Worm (Caenorhabditis elegans) whole organism, L1 larva: ENCODE measurements around the gene F12A10.6.
"Not testable (repeated sequence)": the region's sequence is repeated elsewhere in the genome, so short reads cannot be mapped to it uniquely, and the experiment has no call there.

Experiments
- aly-2 ChIP-seq: fragments of 150-350 bp; optimal IDR thresholded peaks from 2 replicates; lab custom pipeline; 2014; ENCODE audit warnings: missing biosample characterization, missing genetic modification characterization
- ceh-82 ChIP-seq, 3 experiments: fragments of 150-350 bp in 1 of 3; sonication (generic microtip) in 2 of 3; optimal IDR thresholded peaks; 2 replicates each; lab custom pipeline; 2014 to 2017; ENCODE audit warnings: missing biosample characterization in 3 of 3, missing genetic modification characterization in 3 of 3
- ceh-88 ChIP-seq: fragments of 200-800 bp; sonication (Bioruptor generic); IDR thresholded peaks from 2 replicates; pipeline ENCODE4 v1.3.6; 2022; ENCODE audit warnings: missing genetic modification characterization, missing compliant biosample characterization
- ces-1 ChIP-seq: fragments of 150-350 bp; optimal IDR thresholded peaks from 2 replicates; lab custom pipeline; 2014; ENCODE audit warnings: missing biosample characterization, missing genetic modification reagents, missing genetic modification characterization
- dpl-1 ChIP-seq, 3 experiments: fragments of 150-350 bp in 2 of 3; sonication (generic microtip) in 1 of 3; optimal IDR thresholded peaks; 2 replicates each; lab custom pipeline; 2014 to 2017; ENCODE audit warnings: missing biosample characterization in 3 of 3, missing genetic modification characterization in 3 of 3, missing genetic modification reagents in 3 of 3
- lsy-2 ChIP-seq, 2 experiments: fragments of 150-350 bp; optimal IDR thresholded peaks; 2 replicates each; lab custom pipeline; 2014; ENCODE audit warnings: missing biosample characterization in 2 of 2, missing genetic modification characterization in 2 of 2
- nhr-237 ChIP-seq: fragments of 150-350 bp; optimal IDR thresholded peaks from 2 replicates; lab custom pipeline; 2014; ENCODE audit warnings: missing biosample characterization, missing genetic modification characterization
- nhr-76 ChIP-seq: sonication (generic microtip); optimal IDR thresholded peaks from 2 replicates; lab custom pipeline; 2017; ENCODE audit warnings: missing biosample characterization, missing genetic modification characterization
- pqm-1 ChIP-seq: sonication (generic microtip); optimal IDR thresholded peaks from 3 replicates; lab custom pipeline; 2017; ENCODE audit warnings: missing biosample characterization, missing genetic modification characterization
- skn-1 ChIP-seq: fragments of 150-350 bp; optimal IDR thresholded peaks from 2 replicates; lab custom pipeline; 2014; ENCODE audit warnings: missing biosample characterization, missing genetic modification characterization
- sup-37 ChIP-seq: fragments of 200-800 bp; sonication (Bioruptor generic); optimal IDR thresholded peaks from 2 replicates; lab custom pipeline; 2018; ENCODE audit warnings: mild to moderate bottlenecking, missing genetic modification characterization, missing compliant biosample characterization
- tbx-2 ChIP-seq: sonication (generic microtip); optimal IDR thresholded peaks from 2 replicates; lab custom pipeline; 2016; ENCODE audit warnings: missing genetic modification characterization, missing compliant biosample characterization
- zag-1 ChIP-seq: fragments of 150-350 bp; optimal IDR thresholded peaks from 2 replicates; lab custom pipeline; 2014; ENCODE audit warnings: missing biosample characterization, missing genetic modification characterization

DNA sequence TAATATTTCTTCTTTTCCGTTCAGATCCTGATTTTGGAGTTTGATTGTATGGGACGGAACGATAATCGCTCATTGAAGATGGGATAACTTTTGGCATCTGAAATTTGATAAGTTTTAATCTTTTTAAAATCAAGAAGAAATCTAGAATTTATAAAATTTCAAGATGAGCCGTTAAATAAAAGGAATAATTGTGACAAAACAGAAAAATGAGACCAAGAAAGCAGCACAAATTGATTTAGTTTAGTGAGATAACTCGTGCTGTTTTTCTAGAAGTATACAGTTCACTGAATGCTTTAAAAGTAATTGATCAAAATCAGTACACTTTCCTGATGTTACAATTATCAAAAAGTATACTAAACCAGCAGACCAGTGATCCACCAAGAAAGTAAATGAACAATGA lies 45.8 kb upstream of the F12A10.6 start, which contains the start of gene hlh-27:
- not testable (repeated sequence) for TF ChIP-seq ceh-88; nhr-237 (tag; lab: Kevin White, UChicago); zag-1 (tag; lab: Kevin White, UChicago); lsy-2 (tag; optimal IDR thresholded peaks at IDR 0.05; lab: Kevin White, UChicago); tbx-2; sup-37 (GFP tag; lab: Kevin White, UChicago); dpl-1 (GFP tag; optimal IDR thresholded peaks at IDR 0.05; lab: Kevin White, UChicago); ces-1 (GFP tag; lab: Kevin White, UChicago); skn-1 (tag; lab: Kevin White, UChicago); ceh-82 (tag; optimal IDR thresholded peaks at IDR 0.05; lab: Kevin White, UChicago); nhr-76; pqm-1 (tag; lab: Kevin White, UChicago); aly-2 (tag; lab: Kevin White, UChicago)
